Worm (Caenorhabditis elegans) whole organism, L4/young adult: ENCODE data around the gene sbsp-1.

Experiments used
- W03F9.2 ChIP-seq: fragments of 150-350 bp; optimal IDR thresholded peaks from 2 replicates; lab custom pipeline; 2014; ENCODE audit warnings: missing biosample characterization, missing genetic modification characterization
- dao-5 ChIP-seq: sonication (generic microtip); optimal IDR thresholded peaks from 2 replicates; lab custom pipeline; 2016; ENCODE audit warnings: missing genotype, missing genetic modification characterization, moderate library complexity, missing compliant biosample characterization
- him-1 ChIP-seq: sonication (generic microtip); optimal IDR thresholded peaks from 2 replicates; lab custom pipeline; 2016; ENCODE audit warnings: missing genotype, missing genetic modification reagents, missing genetic modification characterization, missing compliant biosample characterization

The sbsp-1 gene

ce11 chrIII:10825088-10825487 lies 7.6 kb upstream of the sbsp-1 start:
- TF ChIP-seq him-1 (tag; lab: Kevin White, UChicago): no peak
- TF ChIP-seq W03F9.2 (tag; lab: Kevin White, UChicago): no peak
- TF ChIP-seq dao-5 (tag; lab: Kevin White, UChicago): no peak

- TF ChIP-seq W03F9.2 (tag; lab: Kevin White, UChicago) (no peak), him-1 (tag; lab: Kevin White, UChicago) (no peak), dao-5 (tag; lab: Kevin White, UChicago) (no peak)
Observed at ce11 chrIII:10831483-10831882, 1.3 kb upstream of the sbsp-1 start.

ce11 chrIII:10844873-10845272 lies 12.1 kb downstream of the sbsp-1 start, which contains the start of gene pde-12:
Gene pde-12 (minus strand): TSS chrIII:10845020.
- TF ChIP-seq dao-5 (tag; lab: Kevin White, UChicago) (no peak), him-1 (tag; lab: Kevin White, UChicago) (peak; percentile 30), W03F9.2 (tag; lab: Kevin White, UChicago) (peak; percentile 69)

DNA sequence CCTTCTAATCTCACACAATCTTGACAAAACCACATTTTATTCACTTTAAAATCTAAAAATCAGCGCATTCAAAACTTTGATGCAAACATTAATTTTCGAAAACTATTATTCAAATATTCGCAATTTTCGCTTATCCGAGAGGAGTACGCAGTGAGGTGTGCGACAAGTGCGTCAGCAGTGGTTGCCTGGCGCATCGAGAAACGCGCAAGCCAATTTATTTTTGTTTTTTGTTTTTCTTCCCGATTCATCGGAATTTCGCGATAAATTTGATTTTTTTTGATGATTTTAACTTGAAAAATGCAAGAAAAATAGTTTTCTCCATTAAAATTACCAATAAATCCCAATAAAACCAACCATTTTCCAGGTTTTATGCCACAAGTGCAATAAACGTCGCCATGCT lies 16.1 kb downstream of the sbsp-1 start, which contains the start of the genes fbxb-85 and hex-3:
Gene fbxb-85 (minus strand): TSS at position 106 of the 400 bp plus-strand sequence.
Gene hex-3 (plus strand): TSS at position 365 of the 400 bp plus-strand sequence.
- TF ChIP-seq W03F9.2 (tag; lab: Kevin White, UChicago) (peak; percentile 93), dao-5 (tag; lab: Kevin White, UChicago) (no peak), him-1 (tag; lab: Kevin White, UChicago) (peak; percentile 80)

DNA sequence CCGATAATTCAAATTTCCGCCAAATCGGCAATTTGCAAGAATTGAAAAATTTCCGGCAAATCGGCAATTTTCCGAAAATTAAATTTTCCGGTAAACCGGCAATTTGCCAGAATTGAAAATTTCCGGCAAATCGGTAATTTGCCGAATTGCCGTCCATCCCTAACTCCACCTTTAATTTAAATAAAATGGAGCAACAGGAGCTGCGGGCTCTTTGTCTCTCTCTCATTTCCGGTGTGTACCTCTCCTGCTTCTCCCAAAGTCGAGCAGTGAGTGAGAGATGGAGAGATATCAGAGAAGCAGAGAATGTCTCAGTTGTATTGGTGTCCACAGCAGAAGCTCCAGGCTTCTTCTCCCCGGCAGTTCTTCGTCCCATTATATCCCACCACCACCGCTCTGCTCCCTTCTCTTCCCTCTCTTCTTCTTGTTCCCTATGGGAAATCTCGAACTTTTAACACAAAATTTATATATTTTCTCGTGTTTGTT lies 22.7 kb downstream of the sbsp-1 start, which contains the start of gene Y39A1C.1:
Gene Y39A1C.1 (plus strand): TSS at position 51 of the 483 bp plus-strand sequence.
- TF ChIP-seq him-1 (tag; lab: Kevin White, UChicago) (no peak), W03F9.2 (tag; lab: Kevin White, UChicago) (no peak), dao-5 (tag; lab: Kevin White, UChicago) (no peak)

ce11 chrIII:10856830-10857229 lies 24.1 kb downstream of the sbsp-1 start:
- no peak for TF ChIP-seq W03F9.2 (tag; lab: Kevin White, UChicago)
- TF ChIP-seq dao-5 (tag; lab: Kevin White, UChicago): no peak
- no peak for TF ChIP-seq him-1 (tag; lab: Kevin White, UChicago)

- no peak for TF ChIP-seq dao-5 (tag; lab: Kevin White, UChicago)
- no peak for TF ChIP-seq W03F9.2 (tag; lab: Kevin White, UChicago)
- no peak for TF ChIP-seq him-1 (tag; lab: Kevin White, UChicago)
Observed at ce11 chrIII:10857984-10858383, 25.2 kb downstream of the sbsp-1 start, which contains the start of gene oxi-1. Gene oxi-1 (plus strand): TSS chrIII:10858284.

DNA sequence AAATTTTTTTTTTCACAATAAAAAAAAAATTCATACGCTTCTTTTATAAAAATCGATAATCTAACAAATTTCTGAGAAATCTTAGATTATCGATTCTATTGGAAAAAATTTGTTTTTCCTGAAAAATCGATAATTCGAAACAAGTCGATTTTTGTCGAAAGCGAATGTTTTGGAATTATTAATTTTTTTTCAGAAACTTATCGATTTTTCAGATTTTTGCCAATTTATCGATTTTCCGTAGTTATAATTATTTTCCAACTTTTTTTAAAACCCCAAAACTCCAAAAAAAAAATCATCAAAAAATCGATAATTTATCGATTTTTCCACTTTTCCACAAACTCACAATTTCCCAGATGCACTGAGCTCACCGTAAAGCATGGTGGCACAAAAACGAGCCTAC lies 28.6 kb downstream of the sbsp-1 start:
- no peak for TF ChIP-seq W03F9.2 (tag; lab: Kevin White, UChicago)
- TF ChIP-seq him-1 (tag; lab: Kevin White, UChicago): no peak
- no peak for TF ChIP-seq dao-5 (tag; lab: Kevin White, UChicago)

ce11 chrIII:10867086-10867485 lies 34.4 kb downstream of the sbsp-1 start:
- TF ChIP-seq W03F9.2 (tag; lab: Kevin White, UChicago) (no peak), dao-5 (tag; lab: Kevin White, UChicago) (no peak), him-1 (tag; lab: Kevin White, UChicago) (no peak)

- TF ChIP-seq W03F9.2 (tag; lab: Kevin White, UChicago) (no peak), dao-5 (tag; lab: Kevin White, UChicago) (no peak), him-1 (tag; lab: Kevin White, UChicago) (no peak)
Observed at ce11 chrIII:10868653-10869392, 36.1 kb downstream of the sbsp-1 start, which contains the start of the genes cey-4 and vps-50. Gene cey-4 (minus strand): TSS chrIII:10868703. Gene vps-50 (plus strand): TSS chrIII:10869193.

- TF ChIP-seq dao-5 (tag; lab: Kevin White, UChicago) (no peak), W03F9.2 (tag; lab: Kevin White, UChicago) (no peak), him-1 (tag; lab: Kevin White, UChicago) (no peak)
Observed at ce11 chrIII:10869595-10869994, 36.9 kb downstream of the sbsp-1 start.

DNA sequence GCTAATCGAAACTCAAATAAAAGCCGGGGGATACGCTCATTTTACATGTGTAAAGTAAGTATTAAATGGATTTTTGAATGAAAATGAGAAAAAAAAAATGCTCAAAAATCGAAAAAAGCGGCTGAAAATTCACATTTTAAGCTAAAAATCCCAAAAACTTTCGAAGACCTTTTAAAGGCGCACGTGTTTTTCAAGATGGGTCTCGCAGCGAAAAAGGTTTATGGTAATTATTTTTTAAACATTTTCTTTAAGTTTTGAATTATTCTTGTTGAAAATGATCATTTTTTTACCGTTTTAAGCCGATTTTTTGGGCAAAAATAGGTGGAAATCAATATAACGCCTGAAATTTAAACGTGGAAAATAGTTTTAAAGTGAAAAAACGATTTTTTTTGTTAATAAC lies 37.4 kb downstream of the sbsp-1 start:
- TF ChIP-seq him-1 (tag; lab: Kevin White, UChicago) (no peak), W03F9.2 (tag; lab: Kevin White, UChicago) (no peak), dao-5 (tag; lab: Kevin White, UChicago) (no peak)

- no peak for TF ChIP-seq W03F9.2 (tag; lab: Kevin White, UChicago)
- no peak for TF ChIP-seq him-1 (tag; lab: Kevin White, UChicago)
- no peak for TF ChIP-seq dao-5 (tag; lab: Kevin White, UChicago)
Observed at ce11 chrIII:10870814-10871213, 38.1 kb downstream of the sbsp-1 start.
